Worm (Caenorhabditis elegans) whole organism, midembryonic: ENCODE data around the gene C26B9.1.

Experiments
- cog-1 ChIP-seq: sonication (generic microtip); optimal IDR thresholded peaks from 2 replicates; lab custom pipeline; 2016; ENCODE audit warnings: missing genetic modification characterization, missing compliant biosample characterization
- flt-1 ChIP-seq: fragments of 200-800 bp; sonication (Bioruptor generic); IDR thresholded peaks from 2 replicates; pipeline ENCODE4 v1.3.6; 2022; ENCODE audit warnings: missing genetic modification characterization, missing compliant biosample characterization
- klf-2 ChIP-seq: fragments of 200-800 bp; sonication (Bioruptor generic); conservative IDR thresholded peaks from 2 replicates; pipeline ENCODE4 v1.3.6; 2022; ENCODE audit warnings: missing genetic modification reagents, missing genetic modification characterization, missing compliant biosample characterization
- ztf-29 ChIP-seq: fragments of 200-800 bp; sonication (Bioruptor generic); IDR thresholded peaks from 2 replicates; pipeline ENCODE4 v1.3.6; 2022; ENCODE audit warnings: missing genetic modification reagents, missing genetic modification characterization, missing compliant biosample characterization

- no peak for TF ChIP-seq klf-2
- TF ChIP-seq cog-1, result peak; percentile 17
- TF ChIP-seq flt-1 (GFP tag; lab: Robert Waterston, UW), result no peak
- TF ChIP-seq ztf-29 (GFP tag; lab: Robert Waterston, UW), result no peak
Observed at ce11 chrX:5368220-5368619, 23.8 kb downstream of the C26B9.1 start, which contains the start of gene jkk-1.
